Worm (Caenorhabditis elegans) whole organism, L1 larva: ENCODE results near the gene dro-1.

ENCODE experiments used
- C34B4.2 ChIP-seq: sonication (generic microtip); optimal IDR thresholded peaks from 2 replicates; lab custom pipeline; 2017; ENCODE audit warnings: mild to moderate bottlenecking, missing genetic modification characterization, missing compliant biosample characterization
- F16B12.6 ChIP-seq: fragments of 150-350 bp; optimal IDR thresholded peaks from 2 replicates; lab custom pipeline; 2014; ENCODE audit warnings: missing biosample characterization, missing genetic modification characterization
- aha-1 ChIP-seq: fragments of 150-350 bp; optimal IDR thresholded peaks from 2 replicates; lab custom pipeline; 2014; ENCODE audit warnings: missing biosample characterization, missing genetic modification characterization
- alr-1 ChIP-seq: fragments of 200-800 bp; sonication (Bioruptor generic); optimal IDR thresholded peaks from 2 replicates; lab custom pipeline; 2018; ENCODE audit warnings: borderline replicate concordance, mild to moderate bottlenecking, missing genetic modification characterization, missing compliant biosample characterization
- blmp-1 ChIP-seq: fragments of 150-350 bp; optimal IDR thresholded peaks from 2 replicates; lab custom pipeline; 2014; ENCODE audit warnings: missing biosample characterization, missing genetic modification characterization
- ceh-63 ChIP-seq: fragments of 200-800 bp; sonication (Bioruptor generic); optimal IDR thresholded peaks from 2 replicates; lab custom pipeline; 2018; ENCODE audit warnings: mild to moderate bottlenecking, missing genetic modification characterization, missing compliant biosample characterization
- ceh-8 ChIP-seq: fragments of 200-800 bp; sonication (Bioruptor generic); optimal IDR thresholded peaks from 2 replicates; lab custom pipeline; 2018; ENCODE audit warnings: mild to moderate bottlenecking, missing genetic modification characterization, moderate library complexity, missing compliant biosample characterization
- ceh-82 ChIP-seq, 3 experiments: fragments of 150-350 bp in 1 of 3; sonication (generic microtip) in 2 of 3; optimal IDR thresholded peaks; 2 replicates each; lab custom pipeline; 2014 to 2017; ENCODE audit warnings: missing biosample characterization in 3 of 3, missing genetic modification characterization in 3 of 3
- ceh-90 ChIP-seq: sonication (generic microtip); optimal IDR thresholded peaks from 2 replicates; lab custom pipeline; 2016; ENCODE audit warnings: missing genetic modification characterization, missing compliant biosample characterization
- ces-1 ChIP-seq: fragments of 150-350 bp; optimal IDR thresholded peaks from 2 replicates; lab custom pipeline; 2014; ENCODE audit warnings: missing biosample characterization, missing genetic modification reagents, missing genetic modification characterization
- dpl-1 ChIP-seq, 3 experiments: fragments of 150-350 bp in 2 of 3; sonication (generic microtip) in 1 of 3; optimal IDR thresholded peaks; 2 replicates each; lab custom pipeline; 2014 to 2017; ENCODE audit warnings: missing biosample characterization in 3 of 3, missing genetic modification characterization in 3 of 3, missing genetic modification reagents in 3 of 3
- efl-1 ChIP-seq, 4 experiments: fragments of 150-350 bp; optimal IDR thresholded peaks in 3 of 4; peaks in 1 of 4; 1 replicate in 1 of 4; 2 replicates in 3 of 4; lab custom pipeline; 2014; ENCODE audit warnings: missing biosample characterization in 2 of 4, missing genetic modification characterization in 2 of 4, missing genetic modification reagents in 2 of 4
- ets-5 ChIP-seq: fragments of 200-800 bp; sonication (Bioruptor generic); IDR thresholded peaks from 2 replicates; pipeline ENCODE4 v1.3.6; 2022; ENCODE audit warnings: missing genetic modification characterization, missing compliant biosample characterization
- fkh-10 ChIP-seq: sonication (generic microtip); optimal IDR thresholded peaks from 2 replicates; lab custom pipeline; 2017; ENCODE audit warnings: missing biosample characterization, missing genetic modification reagents, missing genetic modification characterization
- fos-1 ChIP-seq: fragments of 150-350 bp; optimal IDR thresholded peaks from 2 replicates; lab custom pipeline; 2014; ENCODE audit warnings: missing biosample characterization, missing genetic modification characterization
- hpl-2 ChIP-seq: fragments of 150-350 bp; optimal IDR thresholded peaks from 2 replicates; lab custom pipeline; 2014; ENCODE audit warnings: missing biosample characterization, missing genetic modification reagents, missing genetic modification characterization
- isw-1 ChIP-seq: fragments of 200-800 bp; sonication (Bioruptor generic); IDR thresholded peaks from 2 replicates; pipeline ENCODE4 v1.3.6; 2022; ENCODE audit warnings: missing genetic modification characterization, missing compliant biosample characterization
- lin-13 ChIP-seq: fragments of 150-350 bp; optimal IDR thresholded peaks from 2 replicates; lab custom pipeline; 2014; ENCODE audit warnings: missing biosample characterization, missing genetic modification reagents, missing genetic modification characterization
- lin-14 ChIP-seq: fragments of 200-800 bp; sonication (Bioruptor generic); optimal IDR thresholded peaks from 2 replicates; lab custom pipeline; 2018; ENCODE audit warnings: mild to moderate bottlenecking, missing genetic modification characterization, moderate library complexity, missing compliant biosample characterization
- lin-15B ChIP-seq: fragments of 150-350 bp; sonication (generic microtip); optimal IDR thresholded peaks from 3 replicates; lab custom pipeline; 2014; ENCODE audit warnings: missing biosample characterization, missing genetic modification characterization
- lin-35 ChIP-seq, 2 experiments: fragments of 150-350 bp; optimal IDR thresholded peaks; 2 replicates each; lab custom pipeline; 2014; ENCODE audit warnings: missing biosample characterization in 2 of 2, missing genetic modification characterization in 2 of 2, missing genetic modification reagents in 2 of 2
- lin-39 ChIP-seq: fragments of 150-350 bp; optimal IDR thresholded peaks from 2 replicates; lab custom pipeline; 2014; ENCODE audit warnings: missing biosample characterization, missing genetic modification reagents, missing genetic modification characterization
- lir-3 ChIP-seq: sonication (generic microtip); optimal IDR thresholded peaks from 2 replicates; lab custom pipeline; 2016; ENCODE audit warnings: mild to moderate bottlenecking, missing genetic modification characterization, moderate library complexity, missing compliant biosample characterization; ENCODE audit not compliant: poor library complexity
- lsy-2 ChIP-seq, 2 experiments: fragments of 150-350 bp; optimal IDR thresholded peaks; 2 replicates each; lab custom pipeline; 2014; ENCODE audit warnings: missing biosample characterization in 2 of 2, missing genetic modification characterization in 2 of 2
- mdl-1 ChIP-seq, 2 experiments: fragments of 150-350 bp; optimal IDR thresholded peaks; 2 replicates each; lab custom pipeline; 2014 to 2017; ENCODE audit warnings: missing biosample characterization in 2 of 2, missing genetic modification characterization in 2 of 2, inconsistent platforms in 1 of 2
- mef-2 ChIP-seq: fragments of 150-350 bp; optimal IDR thresholded peaks from 2 replicates; lab custom pipeline; 2014; ENCODE audit warnings: missing biosample characterization, missing genetic modification characterization
- mep-1 ChIP-seq: fragments of 150-350 bp; optimal IDR thresholded peaks from 2 replicates; lab custom pipeline; 2014; ENCODE audit warnings: missing biosample characterization, missing genetic modification characterization
- nhr-11 ChIP-seq: fragments of 150-350 bp; optimal IDR thresholded peaks from 2 replicates; lab custom pipeline; 2014; ENCODE audit warnings: missing biosample characterization, missing genetic modification characterization
- nhr-12 ChIP-seq: sonication (generic microtip); optimal IDR thresholded peaks from 2 replicates; lab custom pipeline; 2017; ENCODE audit warnings: missing biosample characterization, missing genetic modification characterization
- nhr-19 ChIP-seq: fragments of 200-800 bp; sonication (Bioruptor generic); conservative IDR thresholded peaks from 2 replicates; pipeline ENCODE4 v1.3.6; 2022; ENCODE audit warnings: missing genetic modification characterization, missing compliant biosample characterization
- nhr-237 ChIP-seq: fragments of 150-350 bp; optimal IDR thresholded peaks from 2 replicates; lab custom pipeline; 2014; ENCODE audit warnings: missing biosample characterization, missing genetic modification characterization
- nhr-28 ChIP-seq: fragments of 150-350 bp; optimal IDR thresholded peaks from 2 replicates; lab custom pipeline; 2014; ENCODE audit warnings: missing biosample characterization, missing genetic modification characterization
- nhr-47 ChIP-seq: sonication (generic microtip); optimal IDR thresholded peaks from 2 replicates; lab custom pipeline; 2016; ENCODE audit warnings: mild to moderate bottlenecking, missing genetic modification characterization, moderate library complexity, missing compliant biosample characterization
- nhr-76 ChIP-seq: sonication (generic microtip); optimal IDR thresholded peaks from 2 replicates; lab custom pipeline; 2017; ENCODE audit warnings: missing biosample characterization, missing genetic modification characterization
- nhr-77 ChIP-seq: fragments of 150-350 bp; optimal IDR thresholded peaks from 2 replicates; lab custom pipeline; 2014; ENCODE audit warnings: missing biosample characterization, missing genetic modification characterization
- nhr-85 ChIP-seq: sonication (generic microtip); peaks from one replicate; lab custom pipeline; 2016; ENCODE audit warnings: missing genetic modification characterization, inconsistent platforms, missing compliant biosample characterization
- pag-3 ChIP-seq: sonication (generic microtip); optimal IDR thresholded peaks from 2 replicates; lab custom pipeline; 2017; ENCODE audit warnings: missing genetic modification characterization, mild to moderate bottlenecking, missing compliant biosample characterization, antibody characterized with exemption, borderline replicate concordance; ENCODE audit not compliant: insufficient read depth
- pqm-1 ChIP-seq: sonication (generic microtip); optimal IDR thresholded peaks from 3 replicates; lab custom pipeline; 2017; ENCODE audit warnings: missing biosample characterization, missing genetic modification characterization
- skn-1 ChIP-seq: fragments of 150-350 bp; optimal IDR thresholded peaks from 2 replicates; lab custom pipeline; 2014; ENCODE audit warnings: missing biosample characterization, missing genetic modification characterization
- snpc-4 ChIP-seq: fragments of 150-350 bp; optimal IDR thresholded peaks from 2 replicates; lab custom pipeline; 2014; ENCODE audit warnings: missing biosample characterization, missing genetic modification characterization
- sptf-1 ChIP-seq: fragments of 150-350 bp; optimal IDR thresholded peaks from 2 replicates; lab custom pipeline; 2014; ENCODE audit warnings: missing biosample characterization, missing genetic modification characterization
- sup-37 ChIP-seq: fragments of 200-800 bp; sonication (Bioruptor generic); optimal IDR thresholded peaks from 2 replicates; lab custom pipeline; 2018; ENCODE audit warnings: mild to moderate bottlenecking, missing genetic modification characterization, missing compliant biosample characterization
- unc-130 ChIP-seq: fragments of 150-350 bp; optimal IDR thresholded peaks from 2 replicates; lab custom pipeline; 2017; ENCODE audit warnings: missing biosample characterization, missing genetic modification characterization, inconsistent platforms
- unc-98 ChIP-seq: fragments of 200-800 bp; sonication (Bioruptor generic); IDR thresholded peaks from 2 replicates; pipeline ENCODE4 v1.3.6; 2022; ENCODE audit warnings: missing genetic modification characterization, missing compliant biosample characterization
- vab-15 ChIP-seq: sonication (generic microtip); optimal IDR thresholded peaks from 2 replicates; lab custom pipeline; 2017; ENCODE audit warnings: missing genotype, mild to moderate bottlenecking, missing genetic modification characterization, missing compliant biosample characterization
- xbp-1 ChIP-seq: sonication (generic microtip); optimal IDR thresholded peaks from 2 replicates; lab custom pipeline; 2016; ENCODE audit warnings: missing genetic modification characterization, missing compliant biosample characterization
- ztf-4 ChIP-seq: fragments of 150-350 bp; optimal IDR thresholded peaks from 2 replicates; lab custom pipeline; 2014; ENCODE audit warnings: missing biosample characterization, missing genetic modification characterization

Gene dro-1

DNA sequence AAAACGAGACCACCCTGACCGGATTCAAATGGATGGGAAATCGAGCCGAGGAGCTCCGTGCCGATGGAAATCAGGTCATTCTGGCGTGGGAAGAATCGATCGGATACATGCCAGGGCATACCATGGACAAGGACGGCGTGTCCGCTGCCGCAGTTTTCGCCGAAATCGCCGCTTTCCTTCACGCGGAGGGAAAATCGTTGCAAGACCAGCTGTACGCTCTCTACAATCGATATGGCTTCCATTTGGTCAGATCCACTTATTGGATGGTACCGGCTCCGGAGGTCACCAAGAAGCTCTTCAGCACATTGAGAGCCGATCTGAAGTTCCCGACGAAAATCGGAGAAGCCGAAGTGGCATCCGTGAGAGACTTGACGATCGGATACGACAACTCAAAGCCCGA is 40.5 kb upstream of the dro-1 start:
- TF ChIP-seq ets-5 (GFP tag; lab: Robert Waterston, UW) (no peak), unc-130 (tag; lab: Kevin White, UChicago) (no peak), unc-98 (GFP tag; lab: Robert Waterston, UW) (no peak), C34B4.2 (no peak), fos-1 (no peak), lsy-2 (tag; optimal IDR thresholded peaks at IDR 0.05; lab: Kevin White, UChicago) (no peak), lir-3 (tag; lab: Kevin White, UChicago) (no peak), snpc-4 (tag; lab: Kevin White, UChicago) (no peak), blmp-1 (tag; lab: Kevin White, UChicago) (no peak), sptf-1 (tag; lab: Kevin White, UChicago) (no peak), nhr-12 (no peak), vab-15 (tag; lab: Kevin White, UChicago) (no peak), nhr-85 (tag; lab: Kevin White, UChicago) (no peak), lin-39 (tag; lab: Kevin White, UChicago) (no peak), F16B12.6 (tag; lab: Kevin White, UChicago) (no peak), ces-1 (no peak), sup-37 (GFP tag; lab: Kevin White, UChicago) (no peak), ceh-63 (GFP tag; lab: Kevin White, UChicago) (no peak), ceh-90 (no peak), nhr-76 (tag; lab: Kevin White, UChicago) (no peak)

DNA sequence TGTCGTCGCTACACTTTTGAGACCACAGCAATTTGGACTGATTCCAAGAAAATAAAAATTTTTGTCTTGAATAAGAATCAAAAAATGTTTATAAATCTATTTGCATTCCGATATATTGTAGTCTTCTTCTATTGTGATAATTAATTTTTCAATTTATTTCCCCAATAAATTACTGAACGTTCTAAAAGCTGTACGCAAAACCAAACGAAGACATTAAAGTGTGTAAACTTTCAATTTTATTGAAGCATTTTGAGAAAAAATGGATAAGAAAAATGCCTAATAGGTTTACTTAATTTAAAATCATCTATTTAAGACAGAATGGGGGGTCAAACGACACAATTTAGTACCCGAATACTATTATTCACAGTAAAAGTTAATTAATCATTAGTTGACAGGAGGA is 39.9 kb upstream of the dro-1 start:
- TF ChIP-seq mef-2 (tag; lab: Kevin White, UChicago), result no peak
- no peak for TF ChIP-seq blmp-1 (tag; lab: Kevin White, UChicago)
- TF ChIP-seq ceh-8 (GFP tag; lab: Kevin White, UChicago), result no peak
- no peak for TF ChIP-seq efl-1 (optimal IDR thresholded peaks at IDR 0.05; lab: Kevin White, UChicago)
- peak in 1 of 2 experiments; percentile 74 for TF ChIP-seq efl-1 (GFP tag; optimal IDR thresholded peaks at IDR 0.05 in 1 of 2; lab: Kevin White, UChicago)

DNA sequence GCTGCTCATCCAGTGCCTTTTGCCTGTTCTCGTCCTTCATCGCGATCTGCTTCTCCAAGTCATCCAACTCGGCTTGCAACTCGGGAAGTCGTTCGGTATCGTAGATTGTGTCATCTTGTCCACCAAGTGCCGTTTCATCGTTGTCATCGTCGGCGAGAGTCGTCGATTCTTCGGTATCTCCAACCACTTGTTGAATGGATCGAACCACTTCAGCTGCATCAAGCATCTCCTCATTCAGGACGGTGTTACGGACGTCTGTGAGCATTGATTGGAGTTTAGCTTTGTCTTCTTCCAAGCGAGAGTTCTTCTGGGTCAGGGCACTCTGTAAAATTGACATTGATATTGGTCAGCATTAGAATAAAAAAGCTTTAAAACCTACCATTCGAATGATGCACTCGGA is 36.9 kb upstream of the dro-1 start:
- no peak for TF ChIP-seq mdl-1 (tag; optimal IDR thresholded peaks at IDR 0.05; lab: Kevin White, UChicago)
- TF ChIP-seq sptf-1 (tag; lab: Kevin White, UChicago), result no peak
- TF ChIP-seq pqm-1 (tag; lab: Kevin White, UChicago), result no peak

DNA sequence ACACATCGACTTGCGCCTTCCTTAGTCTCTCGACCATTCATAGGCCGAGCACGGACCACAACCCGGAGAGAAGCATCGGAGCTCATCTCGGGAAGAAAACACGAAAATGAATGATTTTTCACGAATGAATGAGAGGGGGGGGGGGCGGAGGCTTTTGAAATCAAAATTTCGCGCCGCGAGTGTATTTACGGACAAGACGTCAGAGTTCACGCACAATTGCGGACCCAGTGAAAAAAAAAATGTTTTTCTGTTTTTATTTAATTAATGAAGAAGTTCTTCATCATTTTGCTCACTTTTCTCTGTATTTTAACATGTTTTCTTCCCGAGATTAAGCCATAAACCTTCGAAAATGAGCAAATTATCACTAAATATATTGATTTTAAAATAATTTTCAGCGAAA is 35.4 kb upstream of the dro-1 start, which contains the start of the genes klp-19 and slc-36.1:
Gene klp-19, minus strand, starts transcription at position 153 of the 400 bp plus-strand sequence.
Gene slc-36.1, plus strand, starts transcription at position 396 of the 400 bp plus-strand sequence.
- TF ChIP-seq nhr-28 (tag; lab: Kevin White, UChicago) (no peak), aha-1 (tag; lab: Kevin White, UChicago) (no peak), alr-1 (no peak), nhr-47 (tag; lab: Kevin White, UChicago) (peak; percentile 60), dpl-1 (GFP tag; optimal IDR thresholded peaks at IDR 0.05; lab: Kevin White, UChicago) (peak; percentile 83 to 88 (median 84)), xbp-1 (tag; lab: Kevin White, UChicago) (peak; percentile 34), mep-1 (tag; lab: Kevin White, UChicago) (peak; percentile 74), vab-15 (tag; lab: Kevin White, UChicago) (no peak), ceh-82 (tag; optimal IDR thresholded peaks at IDR 0.05; lab: Kevin White, UChicago) (peak in 2 of 3 experiments; percentile 27 to 47), fos-1 (no peak), skn-1 (tag; lab: Kevin White, UChicago) (peak; percentile 31), blmp-1 (tag; lab: Kevin White, UChicago) (no peak), mdl-1 (tag; optimal IDR thresholded peaks at IDR 0.05; lab: Kevin White, UChicago) (peak in 1 of 2 experiments; percentile 17), C34B4.2 (no peak), lin-15B (peak; percentile 41), nhr-237 (no peak), lin-35 (GFP tag; optimal IDR thresholded peaks at IDR 0.05; lab: Kevin White, UChicago) (peak; percentile 86 to 87), nhr-11 (tag; lab: Kevin White, UChicago) (no peak), nhr-85 (tag; lab: Kevin White, UChicago) (peak; percentile 46), pag-3 (peak; percentile 22), fkh-10 (GFP tag; lab: Kevin White, UChicago) (no peak), lin-13 (GFP tag; lab: Kevin White, UChicago) (peak; percentile 12), F16B12.6 (tag; lab: Kevin White, UChicago) (peak; percentile 91), nhr-77 (no peak), hpl-2 (GFP tag; lab: Kevin White, UChicago) (no peak), lin-14 (GFP tag; lab: Kevin White, UChicago) (no peak), isw-1 (peak; percentile 29), nhr-19 (peak; percentile 19; the same call in 1 of the 2 replicates), ztf-4 (tag; lab: Kevin White, UChicago) (no peak)
